Worm (Caenorhabditis elegans) whole organism, L2 larva: ENCODE measurements around the gene F46B6.9.

Experiments used
- F13H6.1 ChIP-seq: sonication (generic microtip); optimal IDR thresholded peaks from 2 replicates; lab custom pipeline; 2016; ENCODE audit warnings: missing genetic modification characterization, missing compliant biosample characterization
- ZK546.5 ChIP-seq: sonication (generic microtip); optimal IDR thresholded peaks from 2 replicates; lab custom pipeline; 2017; ENCODE audit warnings: missing biosample characterization, missing genetic modification characterization
- aly-2 ChIP-seq: fragments of 150-350 bp; optimal IDR thresholded peaks from 2 replicates; lab custom pipeline; 2014; ENCODE audit warnings: missing biosample characterization, missing genetic modification characterization
- ama-1 ChIP-seq: fragments of 150-350 bp; optimal IDR thresholded peaks from 2 replicates; lab custom pipeline; 2018; ENCODE audit warnings: inconsistent platforms
- blmp-1 ChIP-seq: sonication (generic microtip); optimal IDR thresholded peaks from 2 replicates; lab custom pipeline; 2017; ENCODE audit warnings: missing genetic modification characterization, mild to moderate bottlenecking, missing compliant biosample characterization, antibody characterized with exemption, moderate library complexity; ENCODE audit not compliant: insufficient read depth
- ceh-16 ChIP-seq: fragments of 150-350 bp; optimal IDR thresholded peaks from 2 replicates; lab custom pipeline; 2014; ENCODE audit warnings: missing biosample characterization, missing genetic modification characterization
- ceh-82 ChIP-seq: fragments of 150-350 bp; optimal IDR thresholded peaks from 2 replicates; lab custom pipeline; 2014; ENCODE audit warnings: missing biosample characterization, missing genetic modification characterization
- crh-2 ChIP-seq: sonication (generic microtip); optimal IDR thresholded peaks from 2 replicates; lab custom pipeline; 2017; ENCODE audit warnings: missing biosample characterization, missing genetic modification characterization
- egl-27 ChIP-seq: sonication (generic microtip); optimal IDR thresholded peaks from 3 replicates; lab custom pipeline; 2017; ENCODE audit warnings: missing biosample characterization, missing genetic modification reagents, missing genetic modification characterization
- elt-3 ChIP-seq: sonication (generic microtip); optimal IDR thresholded peaks from 2 replicates; lab custom pipeline; 2017; ENCODE audit warnings: missing biosample characterization, missing genetic modification characterization
- fos-1 ChIP-seq: fragments of 150-350 bp; optimal IDR thresholded peaks from 2 replicates; lab custom pipeline; 2014; ENCODE audit warnings: missing biosample characterization, missing genetic modification characterization
- gmeb-1 ChIP-seq: fragments of 150-350 bp; optimal IDR thresholded peaks from 2 replicates; lab custom pipeline; 2014; ENCODE audit warnings: missing biosample characterization, missing genetic modification characterization
- lin-11 ChIP-seq: fragments of 150-350 bp; sonication (generic microtip); optimal IDR thresholded peaks from 2 replicates; lab custom pipeline; 2014; ENCODE audit warnings: missing biosample characterization, missing genetic modification characterization, inconsistent platforms, mixed read lengths
- lin-13 ChIP-seq: fragments of 150-350 bp; optimal IDR thresholded peaks from 2 replicates; lab custom pipeline; 2014; ENCODE audit warnings: missing biosample characterization, missing genetic modification reagents, missing genetic modification characterization
- lin-39 ChIP-seq: fragments of 150-350 bp; optimal IDR thresholded peaks from 2 replicates; lab custom pipeline; 2014; ENCODE audit warnings: missing biosample characterization, missing genetic modification reagents, missing genetic modification characterization
- lsy-2 ChIP-seq, 2 experiments: fragments of 150-350 bp in 1 of 2; sonication (generic microtip) in 1 of 2; optimal IDR thresholded peaks; 2 replicates each; lab custom pipeline; 2014 to 2017; ENCODE audit warnings: missing biosample characterization in 2 of 2, missing genetic modification characterization in 2 of 2
- mab-5 ChIP-seq: fragments of 150-350 bp; optimal IDR thresholded peaks from 2 replicates; lab custom pipeline; 2014; ENCODE audit warnings: missing biosample characterization, missing genetic modification characterization
- mbf-1 ChIP-seq: sonication (generic microtip); optimal IDR thresholded peaks from 2 replicates; lab custom pipeline; 2017; ENCODE audit warnings: missing biosample characterization, missing genetic modification characterization
- nhr-10 ChIP-seq: sonication (generic microtip); optimal IDR thresholded peaks from 2 replicates; lab custom pipeline; 2017; ENCODE audit warnings: missing biosample characterization, missing genetic modification characterization
- nhr-11 ChIP-seq: fragments of 150-350 bp; optimal IDR thresholded peaks from 2 replicates; lab custom pipeline; 2014; ENCODE audit warnings: missing biosample characterization, missing genetic modification characterization
- nhr-129 ChIP-seq: fragments of 150-350 bp; optimal IDR thresholded peaks from 2 replicates; lab custom pipeline; 2014; ENCODE audit warnings: missing biosample characterization, missing genetic modification characterization
- nhr-21 ChIP-seq: fragments of 150-350 bp; optimal IDR thresholded peaks from 2 replicates; lab custom pipeline; 2014; ENCODE audit warnings: missing biosample characterization, missing genetic modification characterization
- nhr-237 ChIP-seq: fragments of 150-350 bp; optimal IDR thresholded peaks from 2 replicates; lab custom pipeline; 2014; ENCODE audit warnings: missing biosample characterization, missing genetic modification characterization
- nhr-6 ChIP-seq: fragments of 150-350 bp; optimal IDR thresholded peaks from 2 replicates; lab custom pipeline; 2014; ENCODE audit warnings: missing biosample characterization, missing genetic modification characterization
- nhr-77 ChIP-seq: fragments of 150-350 bp; optimal IDR thresholded peaks from 2 replicates; lab custom pipeline; 2014; ENCODE audit warnings: missing biosample characterization, missing genetic modification characterization
- peb-1 ChIP-seq: fragments of 150-350 bp; optimal IDR thresholded peaks from 2 replicates; lab custom pipeline; 2014; ENCODE audit warnings: missing biosample characterization, missing genetic modification characterization
- sem-4 ChIP-seq: fragments of 150-350 bp; optimal IDR thresholded peaks from 2 replicates; lab custom pipeline; 2014; ENCODE audit warnings: missing biosample characterization, missing genetic modification reagents, missing genetic modification characterization
- skn-1 ChIP-seq: sonication (generic microtip); optimal IDR thresholded peaks from 2 replicates; lab custom pipeline; 2017; ENCODE audit warnings: missing biosample characterization, missing genetic modification characterization
- sma-3 ChIP-seq: sonication (generic microtip); optimal IDR thresholded peaks from 2 replicates; lab custom pipeline; 2016; ENCODE audit warnings: missing genetic modification reagents, missing genetic modification characterization, missing compliant biosample characterization
- snpc-4 ChIP-seq: fragments of 150-350 bp; optimal IDR thresholded peaks from 2 replicates; lab custom pipeline; 2014; ENCODE audit warnings: missing biosample characterization, missing genetic modification characterization
- unc-39 ChIP-seq: fragments of 150-350 bp; optimal IDR thresholded peaks from 2 replicates; lab custom pipeline; 2014; ENCODE audit warnings: missing biosample characterization, missing genetic modification characterization
- unc-55 ChIP-seq: fragments of 150-350 bp; sonication (generic microtip); optimal IDR thresholded peaks from 3 replicates; lab custom pipeline; 2014; ENCODE audit warnings: missing biosample characterization, missing genetic modification reagents, missing genetic modification characterization
- unc-62 ChIP-seq: fragments of 150-350 bp; optimal IDR thresholded peaks from 2 replicates; lab custom pipeline; 2014; ENCODE audit warnings: missing biosample characterization, missing genetic modification reagents, missing genetic modification characterization
- zag-1 ChIP-seq: fragments of 150-350 bp; optimal IDR thresholded peaks from 2 replicates; lab custom pipeline; 2014; ENCODE audit warnings: missing biosample characterization, missing genetic modification characterization
- ztf-1 ChIP-seq: fragments of 200-800 bp; sonication (Bioruptor generic); conservative IDR thresholded peaks from 2 replicates; pipeline ENCODE4 v1.3.6; 2022; ENCODE audit warnings: missing genetic modification characterization, missing compliant biosample characterization
- ztf-11 ChIP-seq: sonication (generic microtip); optimal IDR thresholded peaks from 2 replicates; lab custom pipeline; 2017; ENCODE audit warnings: missing biosample characterization, missing genetic modification characterization
- ztf-4 ChIP-seq: fragments of 150-350 bp; optimal IDR thresholded peaks from 2 replicates; lab custom pipeline; 2014; ENCODE audit warnings: missing biosample characterization, missing genetic modification characterization

Gene F46B6.9

ce11 chrV:9805161-9805560, 8.5 kb downstream of the F46B6.9 start, which contains the start of gene sru-37:
Gene sru-37 (plus strand): TSS chrV:9805461.
- TF ChIP-seq nhr-6 (tag; lab: Kevin White, UChicago) (no peak), ztf-11 (tag; lab: Kevin White, UChicago) (no peak), nhr-21 (tag; lab: Kevin White, UChicago) (no peak), unc-55 (no peak), ztf-1 (GFP tag; lab: Robert Waterston, UW) (no peak), ZK546.5 (tag; lab: Kevin White, UChicago) (no peak)

DNA sequence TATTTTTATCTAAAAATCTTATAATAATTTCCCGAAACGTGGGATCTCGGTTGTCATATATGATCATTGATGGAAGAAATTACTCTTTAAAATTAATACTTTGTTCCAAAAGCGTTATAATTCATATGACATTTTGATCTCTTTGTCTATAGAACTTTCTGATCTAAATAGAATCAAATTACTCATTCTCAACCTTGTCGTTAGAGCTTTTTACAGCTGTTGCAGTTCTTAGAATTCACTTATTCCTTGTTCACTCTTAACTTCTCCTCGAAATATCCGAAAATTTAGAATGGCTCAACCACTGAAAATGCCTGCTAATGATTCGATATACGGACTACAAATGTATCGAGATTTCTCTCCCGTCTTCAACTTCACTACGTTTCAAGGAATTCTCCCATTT, 14.5 kb downstream of the F46B6.9 start, which contains the start of gene sru-29:
sru-29 (plus strand) TSS at position 301 of the 400 bp plus-strand sequence.
- no peak for TF ChIP-seq snpc-4 (tag; lab: Kevin White, UChicago)
- no peak for TF ChIP-seq peb-1 (tag; lab: Kevin White, UChicago)
- no peak for TF ChIP-seq fos-1
- TF ChIP-seq blmp-1 (tag; lab: Kevin White, UChicago): no peak
- TF ChIP-seq nhr-237: no peak
- no peak for TF ChIP-seq nhr-129
- TF ChIP-seq crh-2 (tag; lab: Kevin White, UChicago): no peak
- no peak for TF ChIP-seq unc-39
- no peak for TF ChIP-seq mab-5 (tag; lab: Kevin White, UChicago)
- no peak for TF ChIP-seq ztf-4

- TF ChIP-seq lin-39 (tag; lab: Kevin White, UChicago) (no peak), nhr-21 (tag; lab: Kevin White, UChicago) (no peak), lin-11 (tag; lab: Kevin White, UChicago) (no peak), aly-2 (no peak), nhr-237 (no peak), F13H6.1 (tag; lab: Kevin White, UChicago) (no peak), gmeb-1 (tag; lab: Kevin White, UChicago) (no peak), egl-27 (no peak), unc-39 (no peak), lsy-2 (tag; optimal IDR thresholded peaks at IDR 0.05; lab: Kevin White, UChicago) (no peak), ceh-82 (tag; lab: Kevin White, UChicago) (no peak), nhr-77 (tag; lab: Kevin White, UChicago) (no peak), sem-4 (tag; lab: Kevin White, UChicago) (no peak)
- TF ChIP-seq, all 48 proteins: peak for 0
Measured at ce11 chrV:9812216-9812615, 15.6 kb downstream of the F46B6.9 start.

- TF ChIP-seq egl-27: no peak
- TF ChIP-seq mbf-1 (tag; lab: Kevin White, UChicago): no peak
- no peak for TF ChIP-seq nhr-237
- TF ChIP-seq, all 48 proteins: peak for 0
Measured at ce11 chrV:9813527-9813926, 16.9 kb downstream of the F46B6.9 start, which contains the start of gene sru-30. Gene sru-30 (plus strand): TSS chrV:9813827.

ce11 chrV:9816390-9816789, 19.7 kb downstream of the F46B6.9 start, which contains the start of gene sru-31:
Gene sru-31 (plus strand): TSS chrV:9816690.
- no peak for TF ChIP-seq elt-3
- no peak for TF ChIP-seq nhr-10 (tag; lab: Kevin White, UChicago)
- no peak for TF ChIP-seq zag-1
- no peak for TF ChIP-seq ceh-16 (tag; lab: Kevin White, UChicago)
- no peak for TF ChIP-seq sem-4 (tag; lab: Kevin White, UChicago)
- TF ChIP-seq crh-2 (tag; lab: Kevin White, UChicago): no peak
- TF ChIP-seq F13H6.1 (tag; lab: Kevin White, UChicago): no peak
- TF ChIP-seq lin-11 (tag; lab: Kevin White, UChicago): no peak
- no peak for TF ChIP-seq ama-1 (lab: Kevin White, UChicago)

DNA sequence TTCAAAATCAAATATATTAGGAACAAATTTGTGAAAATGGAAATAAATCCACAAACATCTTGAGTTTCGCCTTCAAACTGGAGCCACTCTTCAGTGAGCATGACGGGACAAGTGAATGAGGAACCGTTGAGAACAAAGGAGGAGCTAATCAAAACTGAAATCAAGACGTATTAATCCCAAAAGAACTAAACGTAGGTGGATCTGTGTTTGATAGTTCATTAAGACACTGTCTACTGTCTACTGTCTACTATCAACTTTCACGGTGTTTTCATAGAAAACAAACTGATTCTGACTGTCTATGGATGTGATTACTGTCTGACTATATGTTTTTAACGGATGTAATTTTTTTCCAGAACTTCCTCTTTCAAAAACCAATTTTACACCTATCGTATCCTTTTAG, 25.1 kb downstream of the F46B6.9 start, which contains the start of gene str-193:
str-193 (minus strand) TSS at position 101 of the 400 bp plus-strand sequence.
- no peak for TF ChIP-seq unc-62 (GFP tag; lab: Kevin White, UChicago)
- TF ChIP-seq nhr-11 (tag; lab: Kevin White, UChicago): no peak
- no peak for TF ChIP-seq zag-1
- TF ChIP-seq lin-13 (GFP tag; lab: Kevin White, UChicago): no peak
- no peak for TF ChIP-seq sma-3 (GFP tag; lab: Kevin White, UChicago)
- no peak for TF ChIP-seq ama-1 (lab: Kevin White, UChicago)
- TF ChIP-seq ceh-16 (tag; lab: Kevin White, UChicago): no peak
- TF ChIP-seq nhr-6 (tag; lab: Kevin White, UChicago): no peak
- TF ChIP-seq nhr-129: no peak
- TF ChIP-seq snpc-4 (tag; lab: Kevin White, UChicago): no peak
- no peak for TF ChIP-seq skn-1 (tag; lab: Kevin White, UChicago)
- no peak for TF ChIP-seq lin-11 (tag; lab: Kevin White, UChicago)
- no peak for TF ChIP-seq unc-39
